Worm (Caenorhabditis elegans): Measurements from ENCODE around the gene T19H12.2.
A peak's percentile ranks its signal among the peaks of the same experiment; 100 is the strongest.

Gene T19H12.2

ce11 chrV:4864330-4864729 lies 25.9 kb upstream of the T19H12.2 start:
- no peak for TF ChIP-seq Y5F2A.4 (GFP tag; optimal IDR thresholded peaks at IDR 0.05)
- TF ChIP-seq ceh-28 (tag; optimal IDR thresholded peaks at IDR 0.05), result no peak
- no peak for TF ChIP-seq nhr-77 (tag; optimal IDR thresholded peaks at IDR 0.05)
- no peak for TF ChIP-seq ZK546.5 (tag; optimal IDR thresholded peaks at IDR 0.05)
- TF ChIP-seq daf-12 (tag; optimal IDR thresholded peaks at IDR 0.05), result no peak
- no peak for TF ChIP-seq lin-15B (tag; optimal IDR thresholded peaks at IDR 0.05)
- no peak for TF ChIP-seq nhr-237 (tag; optimal IDR thresholded peaks at IDR 0.05)
- TF ChIP-seq duxl-1 (tag; optimal IDR thresholded peaks at IDR 0.05; ENCODE audit: poor library complexity), result no peak
- TF ChIP-seq madf-5 (GFP tag; IDR thresholded peaks at IDR 0.05), result no peak
- no peak for TF ChIP-seq lin-29 (GFP tag; IDR thresholded peaks at IDR 0.05)
- no peak for TF ChIP-seq ztf-7 (tag; optimal IDR thresholded peaks at IDR 0.05)

- TF ChIP-seq mxl-3 (GFP tag; optimal IDR thresholded peaks at IDR 0.05), result peak; percentile 39
- TF ChIP-seq madf-9 (GFP tag; conservative IDR thresholded peaks at IDR 0.05), result no peak
- TF ChIP-seq F26F4.8 (GFP tag; conservative IDR thresholded peaks at IDR 0.05), result no peak
These were observed 24.9 kb upstream of the T19H12.2 start, which contains the start of gene srd-32 for ce11 chrV:4865364-4865763. srd-32 (plus strand) TSS chrV:4865664.

ce11 chrV:4867535-4867934 lies 22.7 kb upstream of the T19H12.2 start:
- TF ChIP-seq ceh-32 (tag; optimal IDR thresholded peaks at IDR 0.05; ENCODE audit: poor library complexity), result no peak
- no peak for TF ChIP-seq aly-2 (tag; optimal IDR thresholded peaks at IDR 0.05)
- no peak for TF ChIP-seq tag-97 (GFP tag; IDR thresholded peaks at IDR 0.05)
- TF ChIP-seq snpc-1.2 (GFP tag; IDR thresholded peaks at IDR 0.05), result no peak
- no peak for TF ChIP-seq lin-15B (tag; optimal IDR thresholded peaks at IDR 0.05)
- no peak for TF ChIP-seq T26A8.4 (GFP tag; IDR thresholded peaks at IDR 0.05)
- no peak for TF ChIP-seq ZK546.5 (tag; optimal IDR thresholded peaks at IDR 0.05)
- TF ChIP-seq hlh-30 (tag; optimal IDR thresholded peaks at IDR 0.05; ENCODE audit: insufficient read depth), result no peak
- TF ChIP-seq duxl-1 (tag; optimal IDR thresholded peaks at IDR 0.05; ENCODE audit: poor library complexity), result no peak
- no peak for TF ChIP-seq dmd-9 (GFP tag; IDR thresholded peaks at IDR 0.05)
- no peak for TF ChIP-seq snpc-4 (tag; optimal IDR thresholded peaks at IDR 0.05)
- no peak for TF ChIP-seq gei-8 (GFP tag; optimal IDR thresholded peaks at IDR 0.05)

- no peak for TF ChIP-seq rbr-2 (tag; optimal IDR thresholded peaks at IDR 0.05)
- no peak for TF ChIP-seq egl-43 (GFP tag; IDR thresholded peaks at IDR 0.05)
- no peak for TF ChIP-seq snpc-4 (tag; optimal IDR thresholded peaks at IDR 0.05)
These were observed 21.5 kb upstream of the T19H12.2 start for ce11 chrV:4868698-4869097.

ce11 chrV:4870627-4871026 lies 19.6 kb upstream of the T19H12.2 start:
- TF ChIP-seq hif-1 (tag; optimal IDR thresholded peaks at IDR 0.05) (no peak), ceh-28 (tag; optimal IDR thresholded peaks at IDR 0.05) (no peak), nhr-102 (tag; optimal IDR thresholded peaks at IDR 0.05) (no peak), pqm-1 (tag; optimal IDR thresholded peaks at IDR 0.05) (no peak), aha-1 (tag) (no peak), arid-1 (GFP tag; conservative IDR thresholded peaks at IDR 0.05) (no peak), fkh-10 (GFP tag; optimal IDR thresholded peaks at IDR 0.05) (no peak), sdz-12 (GFP tag; optimal IDR thresholded peaks at IDR 0.05) (no peak), gei-8 (GFP tag; optimal IDR thresholded peaks at IDR 0.05) (no peak)

- TF ChIP-seq spr-1 (tag; optimal IDR thresholded peaks at IDR 0.05) (no peak), nhr-25 (tag; optimal IDR thresholded peaks at IDR 0.05; ENCODE audit: borderline replicate concordance, insufficient read depth) (no peak), ces-1 (GFP tag; optimal IDR thresholded peaks at IDR 0.05) (no peak), daf-19 (GFP tag; conservative IDR thresholded peaks at IDR 0.05) (no peak), ceh-20 (GFP tag; IDR thresholded peaks at IDR 0.05) (no peak), ceh-32 (tag; optimal IDR thresholded peaks at IDR 0.05; ENCODE audit: poor library complexity) (no peak), aly-2 (tag; optimal IDR thresholded peaks at IDR 0.05) (no peak), rbr-2 (tag; optimal IDR thresholded peaks at IDR 0.05) (no peak), madf-5 (GFP tag; IDR thresholded peaks at IDR 0.05) (no peak), ceh-44 (GFP tag; IDR thresholded peaks at IDR 0.05) (no peak), duxl-1 (tag; optimal IDR thresholded peaks at IDR 0.05; ENCODE audit: poor library complexity) (no peak), zip-2 (tag; optimal IDR thresholded peaks at IDR 0.05) (no peak), pha-4 (GFP tag; IDR thresholded peaks at IDR 0.05) (no peak), pha-4 (tag; optimal IDR thresholded peaks at IDR 0.05) (no peak), gei-8 (GFP tag; optimal IDR thresholded peaks at IDR 0.05) (no peak), tra-1 (GFP tag; IDR thresholded peaks at IDR 0.05) (no peak), hif-1 (tag; optimal IDR thresholded peaks at IDR 0.05) (no peak)
These were observed 18.2 kb upstream of the T19H12.2 start, which contains the start of gene srd-33 for ce11 chrV:4871992-4872391. srd-33 (plus strand) TSS chrV:4872292.

Measured in whole organism, L4 larva.